Fruit fly (Drosophila melanogaster): ENCODE results near the gene CG9962.

Gene CG9962

DNA sequence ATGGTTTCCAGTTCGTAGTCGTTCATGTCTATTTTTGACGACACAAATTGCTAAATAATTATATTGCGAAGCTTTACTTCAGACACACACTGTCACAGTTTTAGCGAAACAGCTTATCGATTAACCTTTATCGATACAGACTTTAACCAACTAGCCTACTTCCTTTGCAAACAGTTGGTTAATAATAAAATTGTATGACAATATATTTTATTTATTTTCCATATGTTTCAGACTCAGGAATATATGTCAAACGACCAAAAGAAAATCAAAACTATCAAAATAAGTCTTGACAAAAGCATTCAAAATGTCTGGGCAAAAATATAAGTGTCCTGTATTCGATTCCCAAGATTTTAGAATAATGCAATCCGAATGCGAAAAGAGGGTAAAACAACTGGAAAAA is at the start of gene CG9962, which contains the start of gene CG43851:
TSS of gene CG9962 (minus strand) at position 101 of the 400 bp plus-strand sequence.
TSS of gene CG43851 (plus strand) at position 267 of the 400 bp plus-strand sequence.
- TF ChIP-seq CG8478 (optimal IDR thresholded peaks at IDR 0.05) (no peak), CTCF (optimal IDR thresholded peaks at IDR 0.05) (no peak)

DNA sequence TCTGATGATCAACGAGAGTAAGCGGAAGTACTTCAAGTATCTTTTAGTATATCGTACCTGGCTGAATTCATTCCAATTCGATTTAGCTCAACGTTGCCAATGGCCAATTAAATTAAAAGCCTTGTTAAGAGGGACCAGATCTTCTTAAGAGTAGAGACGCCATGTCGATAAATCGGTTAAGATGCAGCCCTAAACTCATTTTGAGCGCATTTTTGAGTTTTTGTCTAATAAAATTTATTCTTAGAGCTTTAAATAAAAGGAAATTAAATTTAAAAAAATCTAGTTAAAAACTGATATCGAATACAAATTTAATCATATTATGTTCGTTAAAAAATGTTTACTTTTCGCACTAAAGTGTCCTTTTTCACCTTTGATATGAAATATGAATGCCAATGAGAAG is 48.8 kb upstream of the CG9962 start, which contains the start of gene Trf5:
TSS of gene Trf5 (minus strand) at position 101 of the 400 bp plus-strand sequence.
- TF ChIP-seq CG8478 (optimal IDR thresholded peaks at IDR 0.05) = no peak
- TF ChIP-seq CTCF (optimal IDR thresholded peaks at IDR 0.05) = no peak

DNA sequence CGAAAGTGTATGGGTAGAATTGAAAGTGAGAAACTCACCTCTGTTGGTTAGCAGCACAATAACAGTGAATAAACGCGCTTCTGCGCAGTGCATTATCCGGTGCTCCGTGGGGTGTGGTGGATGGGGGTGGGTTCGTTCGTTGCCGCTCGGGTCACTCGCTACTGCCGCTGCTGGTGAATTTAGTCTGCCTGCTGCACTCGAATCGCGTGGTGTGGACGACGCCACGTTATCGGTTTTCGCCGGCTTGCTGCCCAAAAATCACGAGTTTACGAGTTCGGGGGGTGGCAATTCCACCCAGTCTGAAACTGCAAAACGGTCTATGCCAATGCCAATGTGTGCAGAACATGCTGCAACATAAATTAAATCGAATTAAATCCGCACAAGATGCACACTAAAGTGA is 30.0 kb upstream of the CG9962 start, which contains the start of gene Tmtc1:
TSS of gene Tmtc1 (plus strand) at position 182 of the 400 bp plus-strand sequence.
- TF ChIP-seq CG8478 (optimal IDR thresholded peaks at IDR 0.05) (no peak), CTCF (optimal IDR thresholded peaks at IDR 0.05) (no peak)

DNA sequence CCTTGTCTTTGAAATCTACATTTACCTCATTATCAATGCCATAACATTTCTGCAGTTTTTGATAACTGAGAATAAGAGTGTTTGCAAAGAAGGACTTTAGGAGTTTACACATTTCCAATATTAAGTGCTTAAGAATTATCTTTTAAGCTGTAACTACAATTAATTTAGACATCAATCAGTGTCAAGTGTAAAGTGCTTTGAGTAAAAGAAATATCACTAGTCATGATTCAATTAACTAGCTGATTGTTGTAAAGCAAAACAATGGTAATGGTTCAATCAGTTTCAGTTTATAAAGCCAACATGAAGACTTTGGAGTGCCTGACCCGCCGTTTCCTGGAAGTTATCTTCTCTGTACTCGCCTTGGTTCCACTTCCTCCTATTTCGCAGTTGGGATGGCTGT is 22.0 kb upstream of the CG9962 start, which contains the start of gene Gr23a:
TSS of gene Gr23a (plus strand) at position 301 of the 400 bp plus-strand sequence.
- TF ChIP-seq CTCF (optimal IDR thresholded peaks at IDR 0.05) (no peak), CG8478 (optimal IDR thresholded peaks at IDR 0.05) (no peak)

DNA sequence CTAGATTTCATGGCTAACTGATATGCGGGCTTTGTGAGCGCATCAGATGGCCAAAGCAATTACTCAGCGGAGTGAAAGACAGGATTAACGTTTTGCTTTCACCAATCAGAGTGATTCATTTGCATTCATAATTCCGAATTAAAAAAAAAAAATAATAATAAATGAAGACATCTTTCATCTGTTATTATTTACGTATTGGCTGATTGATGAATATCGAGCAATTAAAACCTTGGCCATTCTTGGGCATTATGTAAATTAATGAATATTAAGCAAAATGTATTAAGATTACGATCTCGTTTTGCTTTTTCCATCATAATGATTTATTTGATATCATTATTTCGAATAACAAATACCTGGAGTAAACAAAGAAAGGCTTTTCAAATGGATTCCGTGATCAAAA is 17.2 kb upstream of the CG9962 start, which contains the start of gene Trf4:
TSS of gene Trf4 (plus strand) at position 301 of the 400 bp plus-strand sequence.
- no peak for TF ChIP-seq CG8478 (optimal IDR thresholded peaks at IDR 0.05)
- no peak for TF ChIP-seq CTCF (optimal IDR thresholded peaks at IDR 0.05)

DNA sequence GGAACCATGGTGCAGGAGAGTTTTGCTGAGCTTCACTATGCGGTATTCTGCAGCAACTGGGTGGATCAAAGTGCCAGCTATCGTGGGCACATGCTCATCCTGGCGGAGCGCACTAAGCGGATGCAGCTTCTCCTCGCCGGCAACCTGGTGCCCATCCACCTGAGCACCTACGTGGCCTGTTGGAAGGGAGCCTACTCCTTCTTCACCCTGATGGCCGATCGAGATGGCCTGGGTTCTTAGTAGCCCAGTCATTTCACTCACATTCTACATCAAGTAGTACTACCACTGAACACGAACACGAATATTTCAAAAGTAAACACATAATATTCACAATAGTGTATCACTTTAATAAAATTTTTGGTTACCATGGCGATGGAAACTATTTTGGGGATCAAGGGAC is 7.6 kb upstream of the CG9962 start, which contains the start of gene Prosbeta4R2:
TSS of gene Prosbeta4R2 (plus strand) at position 301 of the 400 bp plus-strand sequence.
- TF ChIP-seq CG8478 (optimal IDR thresholded peaks at IDR 0.05) = no peak
- no peak for TF ChIP-seq CTCF (optimal IDR thresholded peaks at IDR 0.05)

DNA sequence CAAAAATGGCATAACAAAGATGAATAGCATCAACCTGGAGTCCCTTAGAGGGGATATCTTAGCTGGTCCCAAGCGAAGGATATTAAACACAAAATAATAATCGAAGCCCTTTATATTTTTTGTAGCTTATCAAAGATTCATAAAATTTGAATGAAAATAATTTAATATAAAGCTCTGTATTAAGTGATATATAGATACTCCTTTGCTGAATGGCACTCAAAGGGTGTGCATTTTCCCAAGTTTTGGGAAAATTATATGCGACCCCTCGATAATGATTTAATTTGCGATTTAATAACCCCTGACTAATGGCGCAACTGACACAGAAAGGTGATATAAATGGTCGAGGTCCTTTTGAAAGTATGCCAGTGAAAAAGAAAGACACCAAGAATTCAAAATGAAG is 6.2 kb upstream of the CG9962 start, which contains the start of gene Or23a:
TSS of gene Or23a (plus strand) at position 301 of the 400 bp plus-strand sequence.
- no peak for TF ChIP-seq CTCF (optimal IDR thresholded peaks at IDR 0.05)
- TF ChIP-seq CG8478 (optimal IDR thresholded peaks at IDR 0.05) = no peak

DNA sequence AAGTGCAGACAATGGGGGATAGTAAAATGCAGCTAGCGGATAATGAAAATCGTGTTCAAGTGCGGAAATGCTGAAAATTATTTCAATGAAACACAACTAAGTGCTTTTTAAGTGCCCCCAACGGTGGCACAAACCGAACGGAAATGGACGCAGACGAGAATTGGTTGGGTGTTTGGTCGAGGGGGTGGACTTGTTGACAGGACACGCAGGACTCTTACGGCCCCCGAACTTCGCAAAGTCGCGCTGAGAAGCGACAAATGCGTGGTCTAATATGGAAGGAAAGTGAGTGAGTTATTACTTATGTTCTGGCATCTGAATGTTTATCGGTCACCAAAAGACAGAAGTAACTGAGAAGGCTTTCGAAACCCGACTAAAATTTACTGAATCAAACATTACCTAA is 5.2 kb upstream of the CG9962 start, which contains the start of gene Prosbeta4R1:
TSS of gene Prosbeta4R1 (plus strand) at position 301 of the 400 bp plus-strand sequence.
- TF ChIP-seq CTCF (optimal IDR thresholded peaks at IDR 0.05) (no peak), CG8478 (optimal IDR thresholded peaks at IDR 0.05) (no peak)

DNA sequence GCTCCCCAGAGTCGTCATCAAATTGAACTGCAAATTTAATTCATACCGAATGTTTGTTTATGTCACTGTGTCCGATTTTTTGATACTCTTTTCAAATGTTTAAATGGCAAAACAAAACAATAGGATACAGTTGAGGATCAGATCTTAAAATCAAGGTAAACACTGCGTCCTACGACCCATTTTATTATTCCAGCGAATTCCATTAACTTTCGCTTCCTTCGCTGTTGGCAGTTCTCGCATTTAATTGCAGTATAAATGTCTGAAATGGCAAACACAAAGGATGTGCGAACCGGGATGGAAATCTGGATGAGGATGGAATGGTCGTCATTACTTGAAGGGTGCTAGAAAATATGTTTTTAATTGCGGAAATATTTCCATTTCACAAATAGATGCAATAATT is 4.8 kb upstream of the CG9962 start, which contains the start of gene CG33125:
TSS of gene CG33125 (minus strand) at position 101 of the 400 bp plus-strand sequence.
- TF ChIP-seq CTCF (optimal IDR thresholded peaks at IDR 0.05) = no peak
- TF ChIP-seq CG8478 (optimal IDR thresholded peaks at IDR 0.05) = no peak

DNA sequence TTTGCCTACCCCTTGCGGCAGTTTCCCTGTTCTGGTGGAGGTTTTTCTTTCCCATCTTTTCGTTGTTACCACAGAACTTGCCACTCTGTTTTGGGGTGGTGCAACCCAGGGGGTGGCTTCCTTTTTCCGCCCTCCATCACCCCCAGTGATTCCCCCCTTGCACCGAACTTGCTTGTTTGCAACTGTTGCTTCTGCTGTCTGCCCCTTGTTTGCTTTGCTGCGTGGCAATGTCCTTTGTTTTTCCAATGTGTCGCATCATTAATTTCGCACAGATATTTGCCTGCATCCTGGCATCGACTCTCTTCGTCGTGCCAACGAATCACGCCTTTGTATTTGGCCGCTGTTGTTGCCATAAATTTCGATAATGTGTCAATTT is 10.5 kb downstream of the CG9962 start:
- TF ChIP-seq CTCF (optimal IDR thresholded peaks at IDR 0.05) (no peak), CG8478 (optimal IDR thresholded peaks at IDR 0.05) (no peak)

DNA sequence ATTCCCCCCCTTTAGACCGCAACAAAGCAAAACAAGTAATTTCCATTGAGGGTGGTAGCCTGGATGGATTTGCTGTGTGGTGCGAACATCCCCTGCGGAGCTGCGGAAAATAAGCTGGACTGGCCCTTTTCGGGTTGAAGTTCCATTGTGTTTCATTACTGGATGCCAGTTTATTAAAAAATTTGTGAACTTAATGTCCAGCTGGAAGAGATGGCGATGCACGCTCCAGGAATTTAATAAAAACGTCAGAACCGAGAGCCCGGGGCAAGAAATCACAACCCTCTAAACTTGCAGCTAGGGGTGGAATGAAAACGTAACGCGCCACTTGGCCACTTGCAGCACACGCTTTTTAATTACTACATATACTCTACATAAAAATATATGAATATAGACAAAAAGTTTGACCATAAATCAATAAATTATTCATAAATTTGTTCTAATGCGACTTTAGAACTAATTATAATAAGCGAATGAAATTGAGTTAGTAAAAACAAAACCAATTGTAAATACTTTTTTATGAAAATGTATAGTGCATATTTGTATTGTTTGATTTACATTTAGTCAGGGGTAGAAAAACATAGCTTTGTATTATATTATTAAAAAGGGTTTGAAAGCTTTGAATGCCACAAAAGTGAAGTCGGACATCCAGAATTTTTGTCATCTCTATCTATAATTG is 11.1 kb downstream of the CG9962 start:
- TF ChIP-seq CTCF (optimal IDR thresholded peaks at IDR 0.05) (no peak), CG8478 (optimal IDR thresholded peaks at IDR 0.05) (no peak)

DNA sequence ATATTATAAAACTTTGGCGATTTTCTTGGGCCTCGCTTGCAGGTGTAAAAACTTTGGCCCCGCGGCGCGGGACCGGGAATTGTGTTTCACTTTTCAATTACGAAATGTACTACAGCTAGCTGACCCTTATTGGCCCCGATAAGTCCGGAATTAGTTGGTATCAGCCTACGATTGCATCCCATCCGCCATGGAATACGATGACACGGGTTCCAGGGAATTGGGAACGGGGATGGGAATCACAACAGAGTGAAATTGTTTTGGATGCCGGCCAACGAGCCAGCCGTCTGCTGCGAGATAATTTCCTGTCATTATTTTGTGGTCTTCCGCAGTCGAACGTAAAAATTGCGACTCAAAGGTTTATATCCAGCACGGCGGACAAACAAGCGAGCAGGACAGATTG is 18.8 kb downstream of the CG9962 start:
- TF ChIP-seq CG8478 (optimal IDR thresholded peaks at IDR 0.05) (no peak), CTCF (optimal IDR thresholded peaks at IDR 0.05) (no peak)

DNA sequence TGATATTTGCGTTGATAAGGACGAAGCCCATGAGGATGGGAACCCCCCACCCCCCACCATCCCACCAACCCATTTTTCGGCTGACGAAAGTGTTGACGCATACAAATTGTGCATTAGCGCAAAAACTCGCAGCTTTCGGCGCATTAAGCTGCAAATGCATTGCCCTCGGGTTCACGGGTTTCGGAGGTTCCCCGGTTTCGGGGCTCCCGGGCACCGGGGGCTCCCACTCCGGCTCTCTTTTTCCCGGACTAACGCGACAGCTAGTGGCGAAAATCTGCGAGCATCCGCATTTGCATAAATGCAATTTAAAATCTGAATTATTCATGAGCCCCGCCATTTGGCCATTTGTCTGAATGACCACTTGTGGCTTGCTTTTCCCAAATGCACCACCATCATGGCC is 20.0 kb downstream of the CG9962 start:
- no peak for TF ChIP-seq CTCF (optimal IDR thresholded peaks at IDR 0.05)
- TF ChIP-seq CG8478 (optimal IDR thresholded peaks at IDR 0.05) = no peak

DNA sequence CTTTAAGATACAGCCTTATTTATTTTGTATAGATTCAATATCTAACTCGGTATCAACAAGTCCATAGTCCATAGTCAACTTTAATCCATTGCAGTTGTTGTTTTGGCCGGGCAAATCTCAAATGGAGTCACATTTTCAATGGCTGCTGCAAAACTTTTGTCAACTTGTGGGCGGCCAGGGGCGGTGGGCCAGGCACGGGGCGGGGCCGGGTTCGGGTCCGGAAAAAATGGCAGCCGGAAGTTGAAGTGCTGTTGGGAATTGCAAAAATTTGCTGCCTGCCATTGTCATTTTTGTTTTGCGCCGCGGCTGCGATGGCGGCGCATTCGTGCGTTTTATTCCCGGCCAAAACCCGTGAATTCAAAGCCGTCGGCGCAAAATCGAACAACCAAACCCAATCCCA is 23.6 kb downstream of the CG9962 start:
- TF ChIP-seq CG8478 (optimal IDR thresholded peaks at IDR 0.05) = no peak
- no peak for TF ChIP-seq CTCF (optimal IDR thresholded peaks at IDR 0.05)

DNA sequence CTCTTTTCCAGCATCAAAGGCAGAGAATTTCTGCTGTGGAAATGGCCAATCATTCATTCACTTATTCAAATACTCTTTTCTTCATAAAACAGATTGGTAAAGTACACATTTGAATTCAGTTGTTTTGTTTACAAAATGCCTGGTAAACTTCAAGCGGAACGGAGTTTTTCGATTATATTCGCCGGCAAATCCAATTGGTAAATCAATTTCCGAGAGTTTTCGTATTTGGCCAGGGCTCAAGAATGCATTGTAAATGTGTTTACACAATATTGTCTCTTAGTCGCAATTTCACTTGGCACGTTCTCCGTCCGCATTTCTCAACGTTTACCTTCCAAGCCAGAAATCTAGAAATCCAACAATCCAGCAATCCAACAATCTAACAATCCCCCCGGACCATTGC is 27.6 kb downstream of the CG9962 start, which contains the start of gene CG43403:
TSS of gene CG43403 (plus strand) at position 301 of the 400 bp plus-strand sequence.
- TF ChIP-seq CTCF (optimal IDR thresholded peaks at IDR 0.05) (no peak), CG8478 (optimal IDR thresholded peaks at IDR 0.05) (no peak)

DNA sequence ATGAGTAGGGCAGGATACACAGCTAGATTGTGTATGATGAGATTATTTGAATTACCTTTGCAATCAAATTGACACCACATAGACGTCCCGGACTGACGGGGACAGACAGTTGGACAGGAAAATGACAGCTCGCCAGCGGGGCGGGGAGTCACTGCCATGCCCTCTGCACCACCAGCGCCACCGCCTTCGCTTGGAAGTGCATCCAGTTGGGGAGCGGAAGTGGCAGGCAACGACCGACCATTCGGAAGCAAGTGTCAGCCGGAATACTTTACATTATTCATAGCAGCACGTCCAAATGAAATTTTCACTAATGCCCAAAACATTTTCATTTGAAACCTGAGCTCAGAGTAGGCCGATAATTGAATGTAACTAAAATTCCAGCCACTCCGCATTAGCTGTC is 37.8 kb downstream of the CG9962 start, which contains the start of gene CG15395:
TSS of gene CG15395 (plus strand) at position 301 of the 400 bp plus-strand sequence.
- TF ChIP-seq CG8478 (optimal IDR thresholded peaks at IDR 0.05) = no peak

All from S2 (cell line).